Worm (Caenorhabditis elegans): ENCODE data around the gene perm-3.

perm-3 gene

DNA sequence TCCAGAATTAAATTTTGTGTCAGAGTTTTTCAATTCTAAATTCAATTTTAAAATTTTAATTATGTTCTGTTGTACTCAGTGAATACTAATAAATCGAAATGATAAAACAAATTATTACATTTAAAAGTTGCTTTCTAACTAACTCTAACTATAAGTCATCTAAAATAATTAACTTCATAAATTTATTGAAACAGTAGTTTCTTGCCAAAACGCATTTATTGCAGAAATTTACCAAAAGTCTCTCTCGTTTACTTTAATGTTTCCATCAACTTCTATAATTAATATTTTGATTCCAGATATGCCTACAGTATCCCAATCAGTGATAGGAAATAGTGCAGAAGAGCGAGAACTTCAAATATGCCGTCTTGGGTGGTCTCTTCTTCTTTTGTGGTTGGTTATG lies 6.0 kb upstream of the perm-3 start, which contains the start of gene ZK616.1:
ZK616.1 (plus strand) TSS at position 301 of the 400 bp plus-strand sequence.
- TF ChIP-seq pag-3 (tag; optimal IDR thresholded peaks at IDR 0.05; ENCODE audit: borderline replicate concordance) (no peak), ceh-45 (GFP tag; IDR thresholded peaks at IDR 0.05) (no peak), gmeb-2 (tag; optimal IDR thresholded peaks at IDR 0.05) (no peak), ahr-1 (tag; optimal IDR thresholded peaks at IDR 0.05) (no peak), ztf-16 (tag; optimal IDR thresholded peaks at IDR 0.05) (no peak), fkh-10 (GFP tag; optimal IDR thresholded peaks at IDR 0.05) (no peak), hlh-15 (tag; optimal IDR thresholded peaks at IDR 0.05) (no peak), ceh-2 (tag; optimal IDR thresholded peaks at IDR 0.05) (no peak), ref-2 (tag; optimal IDR thresholded peaks at IDR 0.05) (no peak)

DNA sequence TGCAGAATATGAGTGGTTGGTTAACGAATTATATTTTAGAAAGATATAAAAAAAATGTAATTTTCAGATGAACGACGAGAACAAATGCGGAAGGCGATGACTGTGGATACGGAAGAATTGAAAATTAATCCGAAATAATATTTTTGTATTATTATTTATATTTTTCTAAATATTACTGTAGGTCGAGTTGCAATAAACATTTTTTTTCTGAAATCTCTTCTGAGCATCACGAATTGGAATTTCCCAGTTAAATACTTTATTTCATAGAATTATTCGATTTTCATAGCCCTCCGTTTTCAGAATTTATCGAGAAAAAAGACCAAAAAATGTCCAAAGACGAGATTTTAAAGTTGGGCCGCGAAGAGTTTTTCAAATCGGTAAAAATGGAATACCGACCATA lies 2.9 kb upstream of the perm-3 start, which contains the start of gene ZK616.2:
ZK616.2 (plus strand) TSS at position 301 of the 400 bp plus-strand sequence.
- TF ChIP-seq fkh-6 (tag; optimal IDR thresholded peaks at IDR 0.05) = no peak
- TF ChIP-seq gmeb-2 (tag; optimal IDR thresholded peaks at IDR 0.05) = no peak
- TF ChIP-seq ceh-18 (tag; optimal IDR thresholded peaks at IDR 0.05) = no peak
- TF ChIP-seq ceh-45 (GFP tag; IDR thresholded peaks at IDR 0.05) = no peak
- TF ChIP-seq lim-6 (tag; optimal IDR thresholded peaks at IDR 0.05) = no peak
- TF ChIP-seq pax-1 (tag; optimal IDR thresholded peaks at IDR 0.05) = no peak
- no peak for TF ChIP-seq sox-2 (GFP tag; IDR thresholded peaks at IDR 0.05)
- TF ChIP-seq unc-86 (tag; optimal IDR thresholded peaks at IDR 0.05) = no peak
- no peak for TF ChIP-seq pha-4 (tag; optimal IDR thresholded peaks at IDR 0.05)
- no peak for TF ChIP-seq pag-3 (tag; optimal IDR thresholded peaks at IDR 0.05; ENCODE audit: borderline replicate concordance)
- no peak for TF ChIP-seq ahr-1 (tag; optimal IDR thresholded peaks at IDR 0.05)
- TF ChIP-seq hlh-13 (GFP tag; optimal IDR thresholded peaks at IDR 0.05) = no peak
- TF ChIP-seq dve-1 (tag; optimal IDR thresholded peaks at IDR 0.05) = no peak

DNA sequence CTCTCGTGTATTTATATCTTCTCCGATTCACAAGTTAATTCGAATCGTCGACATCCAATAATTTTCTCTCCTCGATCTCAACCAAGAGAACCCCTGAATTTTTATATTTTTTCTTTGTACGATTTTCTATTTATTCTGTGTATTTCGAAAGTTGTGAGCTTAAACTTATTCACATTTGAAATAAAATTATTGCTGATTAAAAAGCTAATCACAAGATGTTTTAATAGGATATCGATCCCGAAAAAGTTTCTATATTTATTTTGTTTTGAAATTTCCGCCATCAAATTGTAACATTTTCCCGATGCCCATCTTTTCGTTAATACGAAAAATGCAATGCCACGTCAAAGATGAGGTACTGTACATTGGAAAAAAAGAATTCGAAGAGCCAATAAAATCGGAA lies 2.2 kb upstream of the perm-3 start, which contains the start of gene ZK616.3:
ZK616.3 (plus strand) TSS at position 301 of the 400 bp plus-strand sequence.
- TF ChIP-seq unc-86 (tag; optimal IDR thresholded peaks at IDR 0.05) = no peak
- TF ChIP-seq pag-3 (tag; optimal IDR thresholded peaks at IDR 0.05; ENCODE audit: borderline replicate concordance) = no peak
- no peak for TF ChIP-seq pqm-1 (tag; optimal IDR thresholded peaks at IDR 0.05)
- TF ChIP-seq tbx-7 (tag; optimal IDR thresholded peaks at IDR 0.05) = no peak
- TF ChIP-seq hlh-6 (tag; optimal IDR thresholded peaks at IDR 0.05) = no peak
- no peak for TF ChIP-seq elt-4 (tag; optimal IDR thresholded peaks at IDR 0.05)
- no peak for TF ChIP-seq ttx-3 (tag; optimal IDR thresholded peaks at IDR 0.05)
- TF ChIP-seq lin-11 (tag; optimal IDR thresholded peaks at IDR 0.05) = no peak
- TF ChIP-seq sox-4 (tag; optimal IDR thresholded peaks at IDR 0.05) = no peak
- TF ChIP-seq dve-1 (tag; optimal IDR thresholded peaks at IDR 0.05) = no peak
- TF ChIP-seq pat-9 (tag; optimal IDR thresholded peaks at IDR 0.05) = no peak
- TF ChIP-seq hlh-13 (GFP tag; optimal IDR thresholded peaks at IDR 0.05) = no peak

DNA sequence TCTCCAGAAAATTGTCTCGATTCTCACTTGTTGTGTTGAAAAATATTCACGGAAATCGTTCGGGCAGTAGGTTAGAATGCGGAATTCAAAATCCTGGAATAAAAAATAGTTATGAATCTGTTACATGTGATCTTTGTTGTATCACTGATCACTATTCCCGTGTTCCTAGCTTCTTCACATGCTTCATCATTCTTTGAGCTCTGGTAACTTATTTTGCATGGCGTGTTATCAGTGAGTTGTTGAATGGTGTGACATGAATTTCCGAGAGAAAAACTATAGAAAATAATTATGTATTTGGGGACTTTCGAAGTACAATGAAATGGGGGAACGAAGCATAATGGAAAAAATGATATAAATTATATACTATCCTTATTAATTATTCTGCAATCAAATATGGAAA lies 1.0 kb downstream of the perm-3 start:
- TF ChIP-seq pax-1 (tag; optimal IDR thresholded peaks at IDR 0.05) (no peak), fkh-6 (tag; optimal IDR thresholded peaks at IDR 0.05) (no peak), nhr-11 (tag; optimal IDR thresholded peaks at IDR 0.05) (no peak), tbx-7 (tag; optimal IDR thresholded peaks at IDR 0.05) (no peak), mec-3 (tag; optimal IDR thresholded peaks at IDR 0.05; ENCODE audit: borderline replicate concordance) (no peak), fax-1 (tag; optimal IDR thresholded peaks at IDR 0.05) (no peak), elt-2 (tag; optimal IDR thresholded peaks at IDR 0.05) (no peak), npax-4 (tag; optimal IDR thresholded peaks at IDR 0.05) (no peak)

DNA sequence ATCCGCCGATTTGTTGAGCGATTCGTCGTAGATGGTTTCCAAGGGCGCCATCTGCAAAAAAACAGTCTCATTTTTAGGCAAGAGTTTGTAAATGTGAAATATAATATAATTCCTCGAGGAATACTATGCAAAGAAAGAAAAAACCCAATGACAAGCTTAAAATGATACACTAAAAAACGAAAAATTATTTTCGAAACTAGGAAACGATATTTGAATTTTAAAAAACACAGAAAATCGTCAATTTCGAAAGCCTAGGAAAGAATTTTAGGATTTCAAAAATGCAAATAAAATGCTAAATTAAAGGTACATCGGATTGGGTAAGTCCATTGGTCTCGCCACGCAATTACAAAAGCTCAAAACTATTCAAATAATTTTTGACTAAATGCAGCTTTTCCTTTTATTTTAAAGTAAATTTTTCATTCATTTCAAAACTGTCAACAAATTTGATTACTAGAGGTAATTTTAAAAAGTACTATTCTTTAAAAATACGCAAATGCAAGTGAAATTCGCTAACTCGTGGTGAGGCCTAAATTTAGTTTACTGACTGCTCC lies 3.0 kb downstream of the perm-3 start, which contains the start of the genes htp-1 and ZK616.5:
htp-1 (minus strand) TSS at position 51 of the 551 bp plus-strand sequence.
ZK616.5 (plus strand) TSS at position 423 of the 551 bp plus-strand sequence.
- TF ChIP-seq elt-4 (tag; optimal IDR thresholded peaks at IDR 0.05) (no peak), dve-1 (tag; optimal IDR thresholded peaks at IDR 0.05) (no peak), tbx-7 (tag; optimal IDR thresholded peaks at IDR 0.05) (no peak), sox-4 (tag; optimal IDR thresholded peaks at IDR 0.05) (no peak), pros-1 (tag; optimal IDR thresholded peaks at IDR 0.05) (no peak), fkh-10 (GFP tag; optimal IDR thresholded peaks at IDR 0.05) (no peak), ceh-18 (tag; optimal IDR thresholded peaks at IDR 0.05) (no peak), unc-55 (GFP tag; optimal IDR thresholded peaks at IDR 0.05) (no peak), ztf-16 (tag; optimal IDR thresholded peaks at IDR 0.05) (no peak), odd-2 (tag; optimal IDR thresholded peaks at IDR 0.05) (no peak), ceh-2 (tag; optimal IDR thresholded peaks at IDR 0.05) (no peak), ahr-1 (tag; optimal IDR thresholded peaks at IDR 0.05) (no peak)
